Fruit fly (Drosophila melanogaster): ENCODE results near the gene Surf4.

Surf4 gene

DNA sequence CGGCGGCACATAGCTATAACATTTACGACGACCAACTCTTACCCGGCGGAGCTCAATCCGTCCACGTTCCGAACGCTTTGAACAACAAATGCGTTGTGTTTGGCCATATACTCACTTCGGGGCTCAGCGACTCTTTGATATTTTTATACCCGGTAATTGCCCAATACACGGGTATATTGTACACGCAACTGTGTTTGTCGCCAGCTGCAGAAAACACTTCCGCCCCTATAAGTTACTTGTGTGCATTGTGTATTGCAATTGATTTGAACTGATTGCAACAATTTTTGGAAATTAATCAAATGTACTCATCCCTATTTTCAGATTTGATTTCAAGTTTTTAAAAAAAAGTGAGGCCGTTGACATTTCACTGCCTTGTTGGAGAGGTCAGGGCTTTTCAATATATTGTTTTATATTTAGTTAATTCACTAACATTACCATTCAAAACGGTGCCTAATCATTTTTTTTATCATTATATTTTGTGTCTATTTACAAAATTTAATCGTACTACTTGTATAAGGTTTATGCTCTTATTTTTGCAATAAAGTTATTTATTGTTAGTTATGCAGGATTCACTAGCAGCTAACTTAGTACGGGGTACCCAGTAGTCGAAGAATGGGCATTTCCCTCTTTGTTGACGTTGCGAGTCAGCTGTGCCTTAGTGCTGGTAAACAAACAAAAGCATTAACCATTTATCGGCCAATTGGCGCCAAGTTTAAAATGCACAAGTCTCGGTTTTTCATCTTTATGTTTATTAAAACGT lies 2.9 kb downstream of the Surf4 start, which contains the start of gene Nagk (continued):
- TF ChIP-seq pho (GFP tag; optimal IDR thresholded peaks at IDR 0.05), result peak; percentile 83
- peak; percentile 69 for TF ChIP-seq CG7839 (tag; optimal IDR thresholded peaks at IDR 0.05)
- peak; percentile 54 for TF ChIP-seq CG16815 (GFP tag; optimal IDR thresholded peaks at IDR 0.05)
- TF ChIP-seq CG11696 (GFP tag; IDR thresholded peaks at IDR 0.05), result peak; percentile 19; the same call in 1 of the 2 replicates
- peak; percentile 90; the same call in 2 of the 4 replicates for TF ChIP-seq chinmo (GFP tag; IDR thresholded peaks at IDR 0.05; ENCODE audit: partially characterized antibody)
- peak; percentile 61 for TF ChIP-seq bcd (GFP tag; optimal IDR thresholded peaks at IDR 0.05)
- TF ChIP-seq insv (GFP tag; optimal IDR thresholded peaks at IDR 0.05), result no peak
- TF ChIP-seq peb (GFP tag; IDR thresholded peaks at IDR 0.05), result no peak
- TF ChIP-seq lov (optimal IDR thresholded peaks at IDR 0.05), result no peak
- no peak for TF ChIP-seq lov (GFP tag; IDR thresholded peaks at IDR 0.05)
- TF ChIP-seq CG7556 (GFP tag; optimal IDR thresholded peaks at IDR 0.05), result peak; percentile 81
- TF ChIP-seq CG10366 (GFP tag; IDR thresholded peaks at IDR 0.05), result peak; percentile 29; the same call in 1 of the 2 replicates
- TF ChIP-seq CG34422 (GFP tag; IDR thresholded peaks at IDR 0.05), result peak; percentile 19; the same call in 1 of the 3 replicates
- TF ChIP-seq mirr (GFP tag; optimal IDR thresholded peaks at IDR 0.05), result peak; percentile 31
- no peak for TF ChIP-seq Abd-B (GFP tag; optimal IDR thresholded peaks at IDR 0.05)
- TF ChIP-seq emc (GFP tag; optimal IDR thresholded peaks at IDR 0.05), result peak; percentile 45
- TF ChIP-seq HLHmδ (GFP tag; optimal IDR thresholded peaks at IDR 0.05), result no peak
- TF ChIP-seq Mad (GFP tag; optimal IDR thresholded peaks at IDR 0.05), result peak; percentile 36
- peak; percentile 50 for TF ChIP-seq CG34376 (GFP tag; optimal IDR thresholded peaks at IDR 0.05)
- peak; percentile 39 for TF ChIP-seq CG14014 (GFP tag; IDR thresholded peaks at IDR 0.05)
- TF ChIP-seq CG1603 (tag; optimal IDR thresholded peaks at IDR 0.05), result peak; percentile 48
- peak; percentile 60 for TF ChIP-seq CG15269 (tag; optimal IDR thresholded peaks at IDR 0.05)
- no peak; the same call in 2 of the 3 replicates for TF ChIP-seq knrl (GFP tag; IDR thresholded peaks at IDR 0.05; ENCODE audit: partially characterized antibody)
- TF ChIP-seq exex (tag; optimal IDR thresholded peaks at IDR 0.05), result peak; percentile 47
- TF ChIP-seq esg (GFP tag; conservative IDR thresholded peaks at IDR 0.05), result 0 out of 2 replicates have a peak, but pooled peaks have one; percentile 21
- TF ChIP-seq CG11456 (GFP tag; IDR thresholded peaks at IDR 0.05), result peak; percentile 61; the same call in 2 of the 3 replicates
- TF ChIP-seq D19B (GFP tag; optimal IDR thresholded peaks at IDR 0.05), result peak; percentile 96
- no peak for TF ChIP-seq Fer3 (tag; optimal IDR thresholded peaks at IDR 0.05)
- peak; percentile 4; the same call in 2 of the 3 replicates for TF ChIP-seq ase (GFP tag; IDR thresholded peaks at IDR 0.05)
- peak; percentile 65 for TF ChIP-seq CG18599 (GFP tag; optimal IDR thresholded peaks at IDR 0.05)
- peak; percentile 35 for TF ChIP-seq Dek (tag; optimal IDR thresholded peaks at IDR 0.05)
- TF ChIP-seq CG17359 (tag; optimal IDR thresholded peaks at IDR 0.05), result peak; percentile 34
- peak; percentile 22 for TF ChIP-seq CG3847 (GFP tag; IDR thresholded peaks at IDR 0.05)
- TF ChIP-seq lab (GFP tag; optimal IDR thresholded peaks at IDR 0.05), result peak; percentile 53
- TF ChIP-seq vfl (GFP tag; optimal IDR thresholded peaks at IDR 0.05), result peak; percentile 33
- peak; percentile 42 for TF ChIP-seq grau (tag; optimal IDR thresholded peaks at IDR 0.05)
- TF ChIP-seq crc (GFP tag; optimal IDR thresholded peaks at IDR 0.05), result peak; percentile 12
- peak; percentile 84 for TF ChIP-seq CG9727 (GFP tag; optimal IDR thresholded peaks at IDR 0.05)
- TF ChIP-seq inv (GFP tag; IDR thresholded peaks at IDR 0.05; ENCODE audit: partially characterized antibody), result no peak
- TF ChIP-seq CG17361 (GFP tag; IDR thresholded peaks at IDR 0.05), result peak; percentile 88
- peak; percentile 14 for TF ChIP-seq BEAF-32 (GFP tag; optimal IDR thresholded peaks at IDR 0.05)
- TF ChIP-seq CG32532 (GFP tag; IDR thresholded peaks at IDR 0.05), result peak; percentile 54
- peak; percentile 60 for TF ChIP-seq CG14710 (tag; optimal IDR thresholded peaks at IDR 0.05)
- TF ChIP-seq hth (optimal IDR thresholded peaks at IDR 0.05), result no peak
- TF ChIP-seq Ada2b (GFP tag; IDR thresholded peaks at IDR 0.05), result 0 out of 2 replicates have a peak, but pooled peaks have one; percentile 9
- no peak for TF ChIP-seq br (optimal IDR thresholded peaks at IDR 0.05)
- TF ChIP-seq HLH3B (GFP tag; IDR thresholded peaks at IDR 0.05), result peak; percentile 39
- TF ChIP-seq sens-2 (GFP tag; IDR thresholded peaks at IDR 0.05), result no peak
- TF ChIP-seq lola (GFP tag; optimal IDR thresholded peaks at IDR 0.05), result peak in 1 of 3 experiments; percentile 71
